Worm (Caenorhabditis elegans): Measurements from ENCODE around the gene R11D1.2.

Gene R11D1.2

ce11 chrV:12695155-12695554 lies 13.2 kb upstream of the R11D1.2 start, which contains the start of gene parn-1:
parn-1 (minus strand) TSS chrV:12695255.
- TF ChIP-seq nhr-12 (tag; optimal IDR thresholded peaks at IDR 0.05) (no peak), ceh-28 (tag; optimal IDR thresholded peaks at IDR 0.05) (no peak), ceh-82 (tag; optimal IDR thresholded peaks at IDR 0.05) (no peak), elt-2 (tag; optimal IDR thresholded peaks at IDR 0.05) (no peak), lsy-12 (tag; optimal IDR thresholded peaks at IDR 0.05) (no peak), egl-27 (tag; optimal IDR thresholded peaks at IDR 0.05) (no peak), elt-3 (tag; optimal IDR thresholded peaks at IDR 0.05) (no peak), tbx-2 (tag; optimal IDR thresholded peaks at IDR 0.05) (no peak), nhr-237 (tag; optimal IDR thresholded peaks at IDR 0.05) (no peak), nhr-28 (tag; optimal IDR thresholded peaks at IDR 0.05) (no peak), nhr-23 (tag; optimal IDR thresholded peaks at IDR 0.05) (no peak), ztf-4 (tag; optimal IDR thresholded peaks at IDR 0.05) (no peak)

DNA sequence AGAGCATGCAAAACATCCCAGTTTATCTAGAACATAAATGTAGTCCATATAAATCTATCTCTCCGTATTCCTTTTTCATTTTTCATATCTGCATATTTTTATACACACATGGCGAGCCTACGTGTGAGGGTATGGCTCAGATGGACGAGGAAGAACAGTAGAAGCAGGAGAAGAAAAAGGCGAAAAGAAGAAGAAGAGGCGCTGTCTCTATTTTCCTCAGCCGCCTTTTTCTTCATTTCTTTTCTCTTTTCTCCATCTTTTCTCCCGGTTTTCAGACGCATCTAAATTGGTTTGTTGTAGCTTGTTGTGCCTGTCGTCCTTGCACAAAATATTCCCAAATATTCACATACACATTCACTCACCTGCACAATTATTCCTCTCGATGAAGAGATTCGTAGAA lies 12.4 kb upstream of the R11D1.2 start, which contains the start of gene K10C8.4:
TSS of gene K10C8.4 (plus strand) at position 301 of the 400 bp plus-strand sequence.
- TF ChIP-seq jun-1 (tag; optimal IDR thresholded peaks at IDR 0.05) (no peak), mdl-1 (tag; optimal IDR thresholded peaks at IDR 0.05) (no peak), hmg-11 (tag; optimal IDR thresholded peaks at IDR 0.05) (peak; percentile 3), ztf-4 (tag; optimal IDR thresholded peaks at IDR 0.05) (no peak), fos-1 (tag; optimal IDR thresholded peaks at IDR 0.05) (no peak), nhr-76 (tag; optimal IDR thresholded peaks at IDR 0.05) (no peak), daf-12 (tag; optimal IDR thresholded peaks at IDR 0.05) (no peak), lsy-12 (tag; optimal IDR thresholded peaks at IDR 0.05) (no peak)

- TF ChIP-seq mml-1 (tag; optimal IDR thresholded peaks at IDR 0.05) (no peak), nhr-11 (tag; optimal IDR thresholded peaks at IDR 0.05) (no peak), nhr-77 (tag; optimal IDR thresholded peaks at IDR 0.05) (no peak), tbx-2 (tag; optimal IDR thresholded peaks at IDR 0.05) (no peak), egl-5 (tag; optimal IDR thresholded peaks at IDR 0.05) (no peak), nhr-76 (tag; optimal IDR thresholded peaks at IDR 0.05) (no peak), mdl-1 (tag; optimal IDR thresholded peaks at IDR 0.05) (no peak)
These were observed 11.6 kb upstream of the R11D1.2 start for ce11 chrV:12696790-12697189.

ce11 chrV:12697364-12697901 lies 11.0 kb upstream of the R11D1.2 start, which contains the start of gene istr-1:
istr-1 (plus strand) TSS chrV:12697858.
- no peak for TF ChIP-seq eor-1 (tag; optimal IDR thresholded peaks at IDR 0.05)
- TF ChIP-seq fos-1 (tag; optimal IDR thresholded peaks at IDR 0.05), result no peak
- TF ChIP-seq nhr-67 (tag; optimal IDR thresholded peaks at IDR 0.05), result no peak
- TF ChIP-seq jun-1 (tag; optimal IDR thresholded peaks at IDR 0.05), result peak; percentile 16
- TF ChIP-seq pha-4 (tag; optimal IDR thresholded peaks at IDR 0.05), result peak; percentile 36
- no peak for TF ChIP-seq ama-1 (optimal IDR thresholded peaks at IDR 0.05)
- TF ChIP-seq pqm-1 (tag; optimal IDR thresholded peaks at IDR 0.05), result no peak
- TF ChIP-seq nhr-25 (tag; optimal IDR thresholded peaks at IDR 0.05), result no peak
- TF ChIP-seq skn-1 (tag; optimal IDR thresholded peaks at IDR 0.05), result no peak
- no peak for TF ChIP-seq ZK546.5 (tag; optimal IDR thresholded peaks at IDR 0.05)
- TF ChIP-seq egl-5 (tag; optimal IDR thresholded peaks at IDR 0.05), result no peak
- no peak for TF ChIP-seq elt-2 (tag; optimal IDR thresholded peaks at IDR 0.05)
- TF ChIP-seq ceh-28 (tag; optimal IDR thresholded peaks at IDR 0.05), result no peak
- no peak for TF ChIP-seq sea-2 (GFP tag; optimal IDR thresholded peaks at IDR 0.05)
- TF ChIP-seq lin-15B (tag; optimal IDR thresholded peaks at IDR 0.05), result peak; percentile 51
- TF ChIP-seq lin-39 (tag; optimal IDR thresholded peaks at IDR 0.05), result no peak
- TF ChIP-seq hmg-11 (tag; optimal IDR thresholded peaks at IDR 0.05), result peak; percentile 22
- TF ChIP-seq ztf-11 (tag; optimal IDR thresholded peaks at IDR 0.05), result no peak
- no peak for TF ChIP-seq nhr-43 (tag; optimal IDR thresholded peaks at IDR 0.05; ENCODE audit: poor library complexity, severe bottlenecking)
- TF ChIP-seq zag-1 (tag; optimal IDR thresholded peaks at IDR 0.05), result no peak
- TF ChIP-seq snpc-4 (tag; optimal IDR thresholded peaks at IDR 0.05), result peak; percentile 17
- no peak for TF ChIP-seq fkh-2 (tag; optimal IDR thresholded peaks at IDR 0.05)
- no peak for TF ChIP-seq nhr-11 (tag; optimal IDR thresholded peaks at IDR 0.05)
- TF ChIP-seq elt-3 (tag; optimal IDR thresholded peaks at IDR 0.05), result no peak
- TF ChIP-seq nhr-237 (tag; optimal IDR thresholded peaks at IDR 0.05), result no peak
- TF ChIP-seq nhr-23 (tag; optimal IDR thresholded peaks at IDR 0.05), result no peak
- peak; percentile 34 for TF ChIP-seq nfya-1 (tag; optimal IDR thresholded peaks at IDR 0.05; ENCODE audit: insufficient read depth)
- TF ChIP-seq unc-62 (GFP tag; optimal IDR thresholded peaks at IDR 0.05), result no peak

Measured in whole organism, L3 larva.